Worm (Caenorhabditis elegans): ENCODE measurements around the gene F26C11.3.

F26C11.3 gene

DNA sequence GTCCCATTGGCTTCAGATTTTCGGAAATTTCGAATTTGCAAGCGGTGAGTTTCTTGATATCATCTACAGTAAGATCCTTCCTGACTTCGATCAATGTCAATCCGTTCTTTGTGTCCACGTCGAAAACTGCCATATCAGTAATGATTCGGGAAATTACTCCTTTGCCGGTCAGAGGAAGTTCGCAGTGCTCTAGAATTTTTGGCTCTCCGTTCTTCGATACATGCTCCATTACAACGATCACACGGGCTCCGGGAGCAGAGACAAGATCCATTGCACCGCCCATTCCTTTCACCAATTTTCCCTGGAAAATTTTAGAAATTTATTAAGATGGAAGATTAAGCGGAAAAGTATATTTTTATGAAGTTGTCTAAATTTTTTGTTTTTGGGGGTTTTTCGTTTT lies 19.7 kb upstream of the F26C11.3 start:
- TF ChIP-seq nhr-237 (tag; optimal IDR thresholded peaks at IDR 0.05): no peak
- no peak for TF ChIP-seq mls-2 (tag; optimal IDR thresholded peaks at IDR 0.05)
- TF ChIP-seq unc-39 (tag; optimal IDR thresholded peaks at IDR 0.05): no peak
- no peak for TF ChIP-seq snpc-4 (tag; optimal IDR thresholded peaks at IDR 0.05)
- no peak for TF ChIP-seq hlh-1 (tag; optimal IDR thresholded peaks at IDR 0.05)
- TF ChIP-seq nhr-28 (tag; optimal IDR thresholded peaks at IDR 0.05): no peak

- no peak for TF ChIP-seq hlh-1 (tag; optimal IDR thresholded peaks at IDR 0.05)
- TF ChIP-seq lsy-2 (tag; optimal IDR thresholded peaks at IDR 0.05): no peak
- no peak for TF ChIP-seq ces-1 (GFP tag; optimal IDR thresholded peaks at IDR 0.05)
- no peak for TF ChIP-seq nhr-76 (tag; optimal IDR thresholded peaks at IDR 0.05)
- TF ChIP-seq nhr-28 (tag; optimal IDR thresholded peaks at IDR 0.05): no peak
- TF ChIP-seq sem-2 (GFP tag; optimal IDR thresholded peaks at IDR 0.05): no peak
Observed at ce11 chrII:9933947-9934383, 19.1 kb upstream of the F26C11.3 start.

DNA sequence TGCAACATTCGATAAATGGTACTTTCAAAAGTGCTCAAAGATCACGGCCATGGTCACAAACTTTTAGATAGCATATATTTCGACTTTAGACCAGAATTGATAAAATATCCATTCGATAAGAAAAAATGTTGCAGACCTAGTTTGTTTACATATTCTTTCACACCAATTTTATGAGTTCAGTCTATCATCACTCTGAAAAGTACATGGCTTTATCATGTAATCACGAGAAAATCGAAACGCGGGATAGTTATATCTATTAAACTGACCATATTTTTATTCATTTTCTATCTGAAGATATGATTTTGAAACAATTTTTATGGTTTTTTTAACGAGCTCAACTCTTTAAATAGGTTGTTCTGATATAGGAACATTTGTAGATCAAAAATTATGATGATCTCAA lies 16.6 kb upstream of the F26C11.3 start, which contains the start of gene pho-11:
TSS of gene pho-11 (plus strand) at position 374 of the 400 bp plus-strand sequence.
- no peak for TF ChIP-seq elt-3 (tag; optimal IDR thresholded peaks at IDR 0.05)
- no peak for TF ChIP-seq nhr-28 (tag; optimal IDR thresholded peaks at IDR 0.05)
- no peak for TF ChIP-seq lin-32 (GFP tag; optimal IDR thresholded peaks at IDR 0.05)
- no peak for TF ChIP-seq M03D4.4 (tag; optimal IDR thresholded peaks at IDR 0.05)
- no peak for TF ChIP-seq mep-1 (tag; optimal IDR thresholded peaks at IDR 0.05)
- TF ChIP-seq sem-2 (GFP tag; optimal IDR thresholded peaks at IDR 0.05): no peak
- TF ChIP-seq unc-62 (GFP tag; optimal IDR thresholded peaks at IDR 0.05): no peak
- no peak for TF ChIP-seq nhr-2 (tag; optimal IDR thresholded peaks at IDR 0.05)
- TF ChIP-seq lsy-2 (tag; optimal IDR thresholded peaks at IDR 0.05): no peak
- TF ChIP-seq blmp-1 (tag; optimal IDR thresholded peaks at IDR 0.05): no peak
- TF ChIP-seq mls-2 (tag; optimal IDR thresholded peaks at IDR 0.05): no peak
- no peak for TF ChIP-seq mab-5 (tag; optimal IDR thresholded peaks at IDR 0.05)
- TF ChIP-seq cnd-1 (tag; optimal IDR thresholded peaks at IDR 0.05): no peak
- no peak for TF ChIP-seq unc-39 (tag; optimal IDR thresholded peaks at IDR 0.05)
- no peak for TF ChIP-seq ceh-39 (tag; optimal IDR thresholded peaks at IDR 0.05)
- no peak for TF ChIP-seq ceh-83 (GFP tag; optimal IDR thresholded peaks at IDR 0.05)
- no peak for TF ChIP-seq ztf-11 (tag; optimal IDR thresholded peaks at IDR 0.05)
- TF ChIP-seq tbx-8 (GFP tag; optimal IDR thresholded peaks at IDR 0.05): no peak
- TF ChIP-seq ceh-43 (GFP tag; optimal IDR thresholded peaks at IDR 0.05): no peak
- no peak for TF ChIP-seq sptf-1 (tag; optimal IDR thresholded peaks at IDR 0.05)

ce11 chrII:9931012-9931411 lies 16.1 kb upstream of the F26C11.3 start:
- TF ChIP-seq unc-120 (tag; optimal IDR thresholded peaks at IDR 0.05; ENCODE audit: poor library complexity, severe bottlenecking) (no peak), nhr-76 (tag; optimal IDR thresholded peaks at IDR 0.05) (no peak), ceh-39 (tag; optimal IDR thresholded peaks at IDR 0.05) (no peak), elt-3 (tag; optimal IDR thresholded peaks at IDR 0.05) (no peak), nhr-28 (tag; optimal IDR thresholded peaks at IDR 0.05) (no peak), ham-2 (GFP tag; optimal IDR thresholded peaks at IDR 0.05) (no peak)

- TF ChIP-seq tbx-8 (GFP tag; optimal IDR thresholded peaks at IDR 0.05) (no peak), zip-8 (tag; optimal IDR thresholded peaks at IDR 0.05) (no peak), nhr-2 (tag; optimal IDR thresholded peaks at IDR 0.05) (no peak), nhr-12 (tag; optimal IDR thresholded peaks at IDR 0.05) (no peak), sem-2 (GFP tag; optimal IDR thresholded peaks at IDR 0.05) (no peak), mls-2 (tag; optimal IDR thresholded peaks at IDR 0.05) (no peak), sptf-1 (tag; optimal IDR thresholded peaks at IDR 0.05) (no peak), mep-1 (tag; optimal IDR thresholded peaks at IDR 0.05) (no peak), pha-4 (tag; optimal IDR thresholded peaks at IDR 0.05) (no peak), lin-32 (GFP tag; optimal IDR thresholded peaks at IDR 0.05) (no peak), drap-1 (GFP tag; optimal IDR thresholded peaks at IDR 0.05) (no peak), lin-13 (tag; optimal IDR thresholded peaks at IDR 0.05) (no peak)
Observed at ce11 chrII:9928470-9928869, 13.6 kb upstream of the F26C11.3 start.
